Fruit fly (Drosophila melanogaster): ENCODE measurements around the gene CG18170.

- TF ChIP-seq Hand (GFP tag; optimal IDR thresholded peaks at IDR 0.05), result no peak
- TF ChIP-seq HLH4C (GFP tag; IDR thresholded peaks at IDR 0.05; ENCODE audit: partially characterized antibody), result no peak
- TF ChIP-seq fru (optimal IDR thresholded peaks at IDR 0.05), result no peak
- no peak for TF ChIP-seq CG11723 (GFP tag; optimal IDR thresholded peaks at IDR 0.05)
Measured at dm6 chr3L:1577338-1577737, 25.4 kb upstream of the CG18170 start.

Measured in whole organism, embryonic.